Worm (Caenorhabditis elegans): ENCODE data around the gene ZK105.13.

The ZK105.13 gene

ce11 chrV:7735319-7735718, 22.3 kb upstream of the ZK105.13 start, which contains the start of gene srr-10:
Gene srr-10, plus strand, starts transcription at chrV:7735619.
- TF ChIP-seq crh-2 (tag; optimal IDR thresholded peaks at IDR 0.05) (no peak), nhr-77 (tag; optimal IDR thresholded peaks at IDR 0.05) (no peak), elt-3 (tag; optimal IDR thresholded peaks at IDR 0.05) (no peak), nhr-23 (tag; optimal IDR thresholded peaks at IDR 0.05) (no peak), nhr-10 (tag; optimal IDR thresholded peaks at IDR 0.05) (no peak), nhr-6 (tag; optimal IDR thresholded peaks at IDR 0.05) (no peak), ztf-11 (tag; optimal IDR thresholded peaks at IDR 0.05) (no peak), lin-39 (tag; optimal IDR thresholded peaks at IDR 0.05) (no peak), nhr-25 (tag; optimal IDR thresholded peaks at IDR 0.05) (no peak), lsy-2 (tag; optimal IDR thresholded peaks at IDR 0.05) (no peak), alr-1 (tag; optimal IDR thresholded peaks at IDR 0.05) (no peak), nhr-237 (tag; optimal IDR thresholded peaks at IDR 0.05) (no peak), unc-55 (GFP tag; optimal IDR thresholded peaks at IDR 0.05) (no peak), ztf-1 (GFP tag; conservative IDR thresholded peaks at IDR 0.05) (no peak), zag-1 (tag; optimal IDR thresholded peaks at IDR 0.05) (no peak), elt-1 (tag; optimal IDR thresholded peaks at IDR 0.05) (no peak), Y55F3AM.14 (GFP tag; optimal IDR thresholded peaks at IDR 0.05) (no peak), fos-1 (tag; optimal IDR thresholded peaks at IDR 0.05) (no peak)

ce11 chrV:7734909-7735308, 21.9 kb upstream of the ZK105.13 start, which contains the start of gene clic-1:
Gene clic-1, minus strand, starts transcription at chrV:7734911.
- TF ChIP-seq dmd-4 (tag; optimal IDR thresholded peaks at IDR 0.05) (no peak), aly-2 (tag; optimal IDR thresholded peaks at IDR 0.05) (no peak), ztf-4 (tag; optimal IDR thresholded peaks at IDR 0.05) (no peak), blmp-1 (tag; optimal IDR thresholded peaks at IDR 0.05; ENCODE audit: insufficient read depth) (no peak), ama-1 (optimal IDR thresholded peaks at IDR 0.05) (peak; percentile 42), F13H6.1 (tag; optimal IDR thresholded peaks at IDR 0.05) (peak; percentile 53), Y55F3AM.14 (GFP tag; optimal IDR thresholded peaks at IDR 0.05) (no peak), nhr-237 (tag; optimal IDR thresholded peaks at IDR 0.05) (no peak), unc-55 (GFP tag; optimal IDR thresholded peaks at IDR 0.05) (peak; percentile 80), mab-5 (tag; optimal IDR thresholded peaks at IDR 0.05) (no peak), ztf-1 (GFP tag; conservative IDR thresholded peaks at IDR 0.05) (no peak), lsy-2 (tag; optimal IDR thresholded peaks at IDR 0.05) (peak; percentile 51 to 72), nhr-129 (tag; optimal IDR thresholded peaks at IDR 0.05) (peak; percentile 40), alr-1 (tag; optimal IDR thresholded peaks at IDR 0.05) (no peak), nhr-21 (tag; optimal IDR thresholded peaks at IDR 0.05) (peak; percentile 46), lin-11 (tag; optimal IDR thresholded peaks at IDR 0.05) (peak; percentile 48), crh-2 (tag; optimal IDR thresholded peaks at IDR 0.05) (peak; percentile 39), unc-62 (GFP tag; optimal IDR thresholded peaks at IDR 0.05) (no peak), sma-3 (GFP tag; optimal IDR thresholded peaks at IDR 0.05) (peak; percentile 21), sem-4 (tag; optimal IDR thresholded peaks at IDR 0.05) (no peak), C34F6.9 (tag; optimal IDR thresholded peaks at IDR 0.05) (peak; percentile 78), nhr-12 (tag; optimal IDR thresholded peaks at IDR 0.05) (no peak), lin-13 (GFP tag; optimal IDR thresholded peaks at IDR 0.05) (peak; percentile 58), gmeb-1 (tag; optimal IDR thresholded peaks at IDR 0.05) (peak; percentile 92), fos-1 (tag; optimal IDR thresholded peaks at IDR 0.05) (peak; percentile 42), mdl-1 (tag; optimal IDR thresholded peaks at IDR 0.05) (peak in 1 of 2 experiments; percentile 51), egl-27 (tag; optimal IDR thresholded peaks at IDR 0.05) (peak; percentile 7), zag-1 (tag; optimal IDR thresholded peaks at IDR 0.05) (peak; percentile 4), nhr-25 (tag; optimal IDR thresholded peaks at IDR 0.05) (no peak), sma-9 (GFP tag; optimal IDR thresholded peaks at IDR 0.05) (peak; percentile 41), sma-9 (tag; optimal IDR thresholded peaks at IDR 0.05) (no peak), ceh-82 (tag; optimal IDR thresholded peaks at IDR 0.05) (no peak), ceh-16 (tag; optimal IDR thresholded peaks at IDR 0.05) (no peak), snpc-4 (tag; optimal IDR thresholded peaks at IDR 0.05) (peak; percentile 53), nhr-77 (tag; optimal IDR thresholded peaks at IDR 0.05) (no peak), ZK546.5 (tag; optimal IDR thresholded peaks at IDR 0.05) (no peak), nhr-23 (tag; optimal IDR thresholded peaks at IDR 0.05) (no peak), nhr-10 (tag; optimal IDR thresholded peaks at IDR 0.05) (no peak)
